Fruit fly (Drosophila melanogaster) whole organism, wandering third instar larva: ENCODE data around the gene CG33307.

ENCODE experiments used
- Abd-B ChIP-seq: fragments of >200 bp; optimal IDR thresholded peaks from 2 replicates; lab custom pipeline; 2017; ENCODE audit warnings: missing biosample characterization, missing genetic modification characterization
- CG9705 ChIP-seq: fragments of 200-800 bp; sonication (Bioruptor generic); optimal IDR thresholded peaks from 2 replicates; lab custom pipeline; 2018; ENCODE audit warnings: missing biosample characterization, mild to moderate bottlenecking, missing genetic modification characterization
- CrebA ChIP-seq: fragments of 200-800 bp; sonication (Bioruptor generic); optimal IDR thresholded peaks from 2 replicates; lab custom pipeline; 2016; ENCODE audit warnings: missing biosample characterization, mild to moderate bottlenecking, missing genetic modification characterization, borderline replicate concordance
- Dfd ChIP-seq: fragments of >200 bp; optimal IDR thresholded peaks from 2 replicates; lab custom pipeline; 2017; ENCODE audit warnings: missing biosample characterization, missing genetic modification characterization
- Dif ChIP-seq: fragments of 200-275, 200-300 bp; sonication (Bioruptor generic); optimal IDR thresholded peaks from 2 replicates; lab custom pipeline; 2018; ENCODE audit warnings: missing biosample characterization, missing genetic modification characterization; ENCODE audit not compliant: partially characterized antibody
- GATAd ChIP-seq: sonication (Bioruptor generic); optimal IDR thresholded peaks from 2 replicates; lab custom pipeline; 2016; ENCODE audit warnings: missing biosample characterization, missing genetic modification characterization
- HLH106 ChIP-seq: fragments of 200-800 bp; optimal IDR thresholded peaks from 3 replicates; lab custom pipeline; 2019; ENCODE audit warnings: missing biosample characterization, mild to moderate bottlenecking, missing genetic modification characterization, moderate library complexity
- Hnf4 ChIP-seq: fragments of 200-800 bp; sonication (Bioruptor generic); optimal IDR thresholded peaks from 2 replicates; lab custom pipeline; 2016; ENCODE audit warnings: missing biosample characterization, mild to moderate bottlenecking, missing genetic modification characterization
- Hr78 ChIP-seq: fragments of >200 bp; optimal IDR thresholded peaks from 2 replicates; lab custom pipeline; 2017; ENCODE audit warnings: missing biosample characterization, missing genetic modification characterization
- Hr83 ChIP-seq: fragments of 200-300 bp; sonication (Bioruptor generic); optimal IDR thresholded peaks from 2 replicates; lab custom pipeline; 2016; ENCODE audit warnings: missing biosample characterization, mild to moderate bottlenecking, missing genetic modification characterization, moderate library complexity; ENCODE audit not compliant: poor library complexity, severe bottlenecking
- Jra ChIP-seq: sonication (Bioruptor generic); optimal IDR thresholded peaks from 2 replicates; lab custom pipeline; 2016; ENCODE audit warnings: missing biosample characterization, missing genetic modification characterization
- Mio ChIP-seq: sonication (Bioruptor generic); optimal IDR thresholded peaks from 2 replicates; lab custom pipeline; 2016; ENCODE audit warnings: missing biosample characterization, missing genetic modification characterization
- Myc ChIP-seq: fragments of >200 bp; optimal IDR thresholded peaks from 2 replicates; lab custom pipeline; 2017
- N ChIP-seq: fragments of >200 bp; optimal IDR thresholded peaks from 2 replicates; lab custom pipeline; 2018; ENCODE audit warnings: missing biosample characterization, missing external identifiers, missing genetic modification characterization
- OdsH ChIP-seq: fragments of 200-800 bp; sonication (Bioruptor generic); optimal IDR thresholded peaks from 2 replicates; lab custom pipeline; 2016; ENCODE audit warnings: missing biosample characterization, mild to moderate bottlenecking, missing genetic modification characterization
- Rel ChIP-seq, 2 experiments: fragments of 200-800 bp; sonication (Bioruptor generic) in 1 of 2; optimal IDR thresholded peaks; 2 replicates in 1 of 2; 3 replicates in 1 of 2; lab custom pipeline; 2016 to 2019; ENCODE audit warnings: mild to moderate bottlenecking in 2 of 2, missing biosample characterization in 2 of 2, missing genetic modification characterization in 2 of 2, moderate library complexity in 1 of 2
- Sp1 ChIP-seq: fragments of 200-800 bp; sonication (Bioruptor generic); optimal IDR thresholded peaks from 3 replicates; lab custom pipeline; 2019; ENCODE audit warnings: missing biosample characterization, mild to moderate bottlenecking, missing genetic modification characterization, moderate library complexity
- Vsx2 ChIP-seq: fragments of 200-300, 225-300 bp; sonication (Bioruptor generic); optimal IDR thresholded peaks from 2 replicates; lab custom pipeline; 2018; ENCODE audit warnings: missing biosample characterization, missing genetic modification characterization; ENCODE audit not compliant: partially characterized antibody
- br ChIP-seq: fragments of 200-800 bp; sonication (Bioruptor generic); optimal IDR thresholded peaks from 2 replicates; lab custom pipeline; 2016; ENCODE audit warnings: missing biosample characterization, missing genetic modification characterization
- dl ChIP-seq, 2 experiments: fragments of 175-275, 200-275 bp in 1 of 2; fragments of 200-275 bp in 1 of 2; sonication (Bioruptor generic); optimal IDR thresholded peaks; lab custom pipeline; 2018; ENCODE audit warnings: mild to moderate bottlenecking in 2 of 2, missing biosample characterization in 2 of 2, missing genetic modification characterization in 2 of 2, moderate library complexity in 2 of 2; ENCODE audit not compliant: partially characterized antibody in 2 of 2, insufficient read depth in 1 of 2
- dmrt93B ChIP-seq: fragments of 200-800 bp; sonication (Bioruptor generic); optimal IDR thresholded peaks from 2 replicates; lab custom pipeline; 2018; ENCODE audit warnings: missing biosample characterization, mild to moderate bottlenecking, missing genetic modification characterization
- dsf ChIP-seq: sonication (Bioruptor generic); optimal IDR thresholded peaks from 2 replicates; lab custom pipeline; 2016; ENCODE audit warnings: missing biosample characterization, missing genetic modification characterization, borderline replicate concordance
- ey ChIP-seq: fragments of 200-800 bp; sonication (Bioruptor generic); optimal IDR thresholded peaks from 2 replicates; lab custom pipeline; 2016; ENCODE audit warnings: missing biosample characterization, missing genetic modification characterization
- foxo ChIP-seq, 2 experiments: fragments of 200-800 bp; sonication (Bioruptor generic); optimal IDR thresholded peaks; 2 replicates in 1 of 2; 3 replicates in 1 of 2; lab custom pipeline; 2016 to 2017; ENCODE audit warnings: missing biosample characterization in 2 of 2, missing genetic modification characterization in 2 of 2
- fru ChIP-seq: fragments of 200-800 bp; sonication (Bioruptor generic); optimal IDR thresholded peaks from 3 replicates; lab custom pipeline; 2016; ENCODE audit warnings: missing biosample characterization, mild to moderate bottlenecking, missing genetic modification characterization
- h ChIP-seq: fragments of 200-800 bp; sonication (Bioruptor generic); optimal IDR thresholded peaks from 3 replicates; lab custom pipeline; 2016; ENCODE audit warnings: missing biosample characterization, mild to moderate bottlenecking, missing genetic modification characterization
- jim ChIP-seq: fragments of 175-275, 200-325 bp; sonication (Bioruptor generic); optimal IDR thresholded peaks from 2 replicates; lab custom pipeline; 2016; ENCODE audit warnings: missing biosample characterization, mild to moderate bottlenecking, missing genetic modification characterization
- lola ChIP-seq: fragments of >200 bp; optimal IDR thresholded peaks from 2 replicates; lab custom pipeline; 2017; ENCODE audit warnings: missing biosample characterization, missing genetic modification characterization
- pan ChIP-seq: fragments of >200 bp; optimal IDR thresholded peaks from 2 replicates; lab custom pipeline; 2017
- psq ChIP-seq: fragments of 200-800 bp; sonication (Bioruptor generic); optimal IDR thresholded peaks from 3 replicates; lab custom pipeline; 2017; ENCODE audit warnings: missing biosample characterization, mild to moderate bottlenecking, missing genetic modification characterization, moderate library complexity
- rgr ChIP-seq: fragments of 200-800 bp; sonication (Bioruptor generic); optimal IDR thresholded peaks from 3 replicates; lab custom pipeline; 2016; ENCODE audit warnings: missing biosample characterization, mild to moderate bottlenecking, missing genetic modification characterization
- sage ChIP-seq: fragments of 200-800 bp; sonication (Bioruptor generic); optimal IDR thresholded peaks from 2 replicates; lab custom pipeline; 2016; ENCODE audit warnings: missing biosample characterization, mild to moderate bottlenecking, missing genetic modification characterization
- sv ChIP-seq: fragments of 200-800 bp; sonication (Bioruptor generic); optimal IDR thresholded peaks from 3 replicates; lab custom pipeline; 2016; ENCODE audit warnings: missing biosample characterization, missing genetic modification characterization
- tai ChIP-seq: sonication (Bioruptor generic); optimal IDR thresholded peaks from 2 replicates; lab custom pipeline; 2016; ENCODE audit warnings: missing biosample characterization, missing genetic modification characterization
- woc ChIP-seq: sonication (Bioruptor generic); optimal IDR thresholded peaks from 2 replicates; lab custom pipeline; 2016; ENCODE audit warnings: missing biosample characterization, mild to moderate bottlenecking, missing genetic modification characterization

CG33307 gene

dm6 chr2L:13849125-13849524 is 7.8 kb upstream of the CG33307 start, which contains the start of gene CG7968:
Gene CG7968 (plus strand): TSS chr2L:13849400.
- TF ChIP-seq Hr78 (no peak), foxo (GFP tag; optimal IDR thresholded peaks at IDR 0.05; lab: Kevin White, UChicago) (no peak), Dif (GFP tag; lab: Kevin White, UChicago) (no peak), sage (GFP tag; lab: Kevin White, UChicago) (no peak), Jra (GFP tag; lab: Kevin White, UChicago) (no peak), Rel (GFP tag; optimal IDR thresholded peaks at IDR 0.05; lab: Kevin White, UChicago) (no peak), Rel (tag; optimal IDR thresholded peaks at IDR 0.05; lab: Kevin White, UChicago) (no peak), OdsH (GFP tag; lab: Kevin White, UChicago) (no peak), CG9705 (GFP tag; lab: Kevin White, UChicago) (no peak), Vsx2 (GFP tag; lab: Kevin White, UChicago) (no peak), Myc (lab: Kevin White, UChicago) (no peak), Mio (GFP tag; lab: Kevin White, UChicago) (no peak), woc (GFP tag; lab: Kevin White, UChicago) (no peak), h (GFP tag; lab: Kevin White, UChicago) (no peak), tai (GFP tag; lab: Kevin White, UChicago) (no peak), Hr83 (GFP tag; lab: Kevin White, UChicago) (no peak), rgr (no peak)

- no peak for TF ChIP-seq Rel (GFP tag; optimal IDR thresholded peaks at IDR 0.05; lab: Kevin White, UChicago)
- peak; percentile 70 for TF ChIP-seq Rel (tag; optimal IDR thresholded peaks at IDR 0.05; lab: Kevin White, UChicago)
- TF ChIP-seq Hnf4: no peak
- TF ChIP-seq Vsx2 (GFP tag; lab: Kevin White, UChicago): peak; percentile 3
These were observed 6.3 kb upstream of the CG33307 start, which contains the start of gene CG7953 for dm6 chr2L:13847625-13848024. Gene CG7953 (plus strand): TSS chr2L:13847925.

- TF ChIP-seq Abd-B (GFP tag; lab: Kevin White, UChicago) (no peak), dl (GFP tag; optimal IDR thresholded peaks at IDR 0.05; lab: Kevin White, UChicago; ENCODE audit: insufficient read depth in 1 of 2, partially characterized antibody in 2 of 2) (no peak), N (GFP tag; lab: Kevin White, UChicago) (no peak), h (GFP tag; lab: Kevin White, UChicago) (peak; percentile 27)
These were observed 5.0 kb upstream of the CG33307 start, which contains the start of gene CG7916 for dm6 chr2L:13846239-13846802. Gene CG7916 (plus strand): TSS chr2L:13846752.

dm6 chr2L:13845178-13845577 is 3.9 kb upstream of the CG33307 start, which contains the start of gene CG8997:
Gene CG8997 (minus strand): TSS chr2L:13845325.
- TF ChIP-seq N (GFP tag; lab: Kevin White, UChicago) (no peak), pan (no peak), Hnf4 (peak; percentile 58), Dif (GFP tag; lab: Kevin White, UChicago) (no peak), HLH106 (tag; lab: Kevin White, UChicago) (no peak), OdsH (GFP tag; lab: Kevin White, UChicago) (peak; percentile 15), br (GFP tag; lab: Kevin White, UChicago) (peak; percentile 51), ey (GFP tag; lab: Kevin White, UChicago) (no peak), Mio (GFP tag; lab: Kevin White, UChicago) (no peak), fru (GFP tag; lab: Kevin White, UChicago) (no peak), jim (peak; percentile 36), dsf (no peak), sv (GFP tag; lab: Kevin White, UChicago) (no peak), GATAd (GFP tag; lab: Kevin White, UChicago) (no peak), dmrt93B (GFP tag; lab: Kevin White, UChicago) (no peak), CG9705 (GFP tag; lab: Kevin White, UChicago) (no peak), psq (GFP tag; lab: Kevin White, UChicago) (no peak), Jra (GFP tag; lab: Kevin White, UChicago) (peak; percentile 61), Hr78 (no peak), h (GFP tag; lab: Kevin White, UChicago) (peak; percentile 67), Vsx2 (GFP tag; lab: Kevin White, UChicago) (peak; percentile 42), Hr83 (GFP tag; lab: Kevin White, UChicago) (peak; percentile 71), dl (GFP tag; optimal IDR thresholded peaks at IDR 0.05; lab: Kevin White, UChicago; ENCODE audit: insufficient read depth in 1 of 2, partially characterized antibody in 2 of 2) (no peak), Sp1 (GFP tag; lab: Kevin White, UChicago) (no peak), foxo (GFP tag; optimal IDR thresholded peaks at IDR 0.05; lab: Kevin White, UChicago) (peak in 1 of 2 experiments; percentile 5), CrebA (peak; percentile 57), Dfd (GFP tag; lab: Kevin White, UChicago) (no peak), lola (no peak), rgr (peak; percentile 7), Myc (lab: Kevin White, UChicago) (no peak), woc (GFP tag; lab: Kevin White, UChicago) (no peak), Rel (GFP tag; optimal IDR thresholded peaks at IDR 0.05; lab: Kevin White, UChicago) (no peak), Rel (tag; optimal IDR thresholded peaks at IDR 0.05; lab: Kevin White, UChicago) (peak; percentile 23), tai (GFP tag; lab: Kevin White, UChicago) (no peak)
